Worm (Caenorhabditis elegans) whole organism, L4/young adult: ENCODE measurements around the gene arp-11.

Source experiments
- W03F9.2 ChIP-seq: fragments of 150-350 bp; optimal IDR thresholded peaks from 2 replicates; lab custom pipeline; 2014; ENCODE audit warnings: missing biosample characterization, missing genetic modification characterization
- dao-5 ChIP-seq: sonication (generic microtip); optimal IDR thresholded peaks from 2 replicates; lab custom pipeline; 2016; ENCODE audit warnings: missing genotype, missing genetic modification characterization, moderate library complexity, missing compliant biosample characterization
- him-1 ChIP-seq: sonication (generic microtip); optimal IDR thresholded peaks from 2 replicates; lab custom pipeline; 2016; ENCODE audit warnings: missing genotype, missing genetic modification reagents, missing genetic modification characterization, missing compliant biosample characterization

ce11 chrIV:7868607-7869006 lies 33.5 kb downstream of the arp-11 start, which contains the start of gene flp-10:
- TF ChIP-seq him-1 (tag; lab: Kevin White, UChicago) (no peak), dao-5 (tag; lab: Kevin White, UChicago) (no peak), W03F9.2 (tag; lab: Kevin White, UChicago) (no peak)
